Fruit fly (Drosophila melanogaster): ENCODE data around the gene veli.

dm6 chr3R:25102253-25102652 lies 36.9 kb upstream of the veli start, which contains the start of gene CG45095:
- TF ChIP-seq CTCF (optimal IDR thresholded peaks at IDR 0.05) (no peak), CG8478 (optimal IDR thresholded peaks at IDR 0.05) (no peak)
